Worm (Caenorhabditis elegans) whole organism, L4 larva: Measurements from ENCODE around the gene aldo-2.

Source experiments
- F10B5.3 ChIP-seq: sonication (generic microtip); optimal IDR thresholded peaks from 2 replicates; lab custom pipeline; 2016; ENCODE audit warnings: mild to moderate bottlenecking, missing genetic modification characterization, missing compliant biosample characterization
- F26F4.8 ChIP-seq: fragments of 200-800 bp; sonication (Bioruptor generic); conservative IDR thresholded peaks from 2 replicates; pipeline ENCODE4 v1.3.6; 2022; ENCODE audit warnings: missing genetic modification characterization, missing compliant biosample characterization
- T20F7.1 ChIP-seq: fragments of 200-800 bp; sonication (Bioruptor generic); optimal IDR thresholded peaks from 2 replicates; lab custom pipeline; 2018; ENCODE audit warnings: mild to moderate bottlenecking, missing genetic modification characterization, missing compliant biosample characterization
- Y48G9A.11 ChIP-seq: fragments of 200-800 bp; sonication (Bioruptor generic); IDR thresholded peaks from 2 replicates; pipeline ENCODE4 v1.3.6; 2022; ENCODE audit warnings: missing genetic modification reagents, missing genetic modification characterization, missing compliant biosample characterization
- ZK546.5 ChIP-seq, 2 experiments: sonication (generic microtip); optimal IDR thresholded peaks; 2 replicates each; lab custom pipeline; 2017; ENCODE audit warnings: missing biosample characterization in 2 of 2, missing genetic modification characterization in 2 of 2
- attf-4 ChIP-seq: sonication (generic microtip); optimal IDR thresholded peaks from 3 replicates; lab custom pipeline; 2017; ENCODE audit warnings: missing biosample characterization, missing genetic modification characterization
- ceh-62 ChIP-seq: sonication (generic microtip); optimal IDR thresholded peaks from 2 replicates; lab custom pipeline; 2017; ENCODE audit warnings: missing biosample characterization, missing genetic modification characterization
- ces-1 ChIP-seq: fragments of 150-350 bp; sonication (generic microtip); optimal IDR thresholded peaks from 4 replicates; lab custom pipeline; 2014; ENCODE audit warnings: missing biosample characterization, missing genetic modification reagents, missing genetic modification characterization
- daf-16 ChIP-seq, 3 experiments: sonication (generic microtip); optimal IDR thresholded peaks; 2 replicates each; lab custom pipeline; 2016 to 2017; ENCODE audit warnings: missing genetic modification characterization in 3 of 3, missing genetic modification reagents in 3 of 3, mild to moderate bottlenecking in 2 of 3, missing compliant biosample characterization in 2 of 3, missing biosample characterization in 1 of 3, moderate library complexity in 1 of 3
- dmd-8 ChIP-seq: fragments of 200-800 bp; sonication (Bioruptor generic); IDR thresholded peaks from 2 replicates; pipeline ENCODE4 v1.3.6; 2022; ENCODE audit warnings: missing genetic modification characterization, missing compliant biosample characterization
- dmd-9 ChIP-seq: fragments of 200-800 bp; sonication (Bioruptor generic); IDR thresholded peaks from 2 replicates; pipeline ENCODE4 v1.3.6; 2022; ENCODE audit warnings: missing genetic modification reagents, missing genetic modification characterization, missing compliant biosample characterization
- dpl-1 ChIP-seq: fragments of 150-350 bp; optimal IDR thresholded peaks from 2 replicates; lab custom pipeline; 2014; ENCODE audit warnings: missing biosample characterization, missing genetic modification reagents, missing genetic modification characterization
- duxl-1 ChIP-seq: sonication (generic microtip); optimal IDR thresholded peaks from 2 replicates; lab custom pipeline; 2016; ENCODE audit warnings: mild to moderate bottlenecking, missing genetic modification characterization, moderate library complexity, missing compliant biosample characterization; ENCODE audit not compliant: poor library complexity
- dve-1 ChIP-seq: sonication (generic microtip); optimal IDR thresholded peaks from 2 replicates; lab custom pipeline; 2017; ENCODE audit warnings: antibody characterized with exemption, mild to moderate bottlenecking, missing genetic modification characterization, missing compliant biosample characterization; ENCODE audit not compliant: insufficient read depth
- egl-27 ChIP-seq: sonication (generic microtip); optimal IDR thresholded peaks from 3 replicates; lab custom pipeline; 2017; ENCODE audit warnings: missing biosample characterization, missing genetic modification reagents, missing genetic modification characterization
- egl-43 ChIP-seq: fragments of 200-800 bp; sonication (Bioruptor generic); IDR thresholded peaks from 2 replicates; pipeline ENCODE4 v1.3.6; 2022; ENCODE audit warnings: missing genetic modification reagents, missing genetic modification characterization, missing compliant biosample characterization
- fkh-10 ChIP-seq: fragments of 150-350 bp; optimal IDR thresholded peaks from 2 replicates; lab custom pipeline; 2014; ENCODE audit warnings: missing biosample characterization, missing genetic modification reagents, missing genetic modification characterization
- gei-8 ChIP-seq: fragments of 200-800 bp; sonication (Bioruptor generic); optimal IDR thresholded peaks from 2 replicates; lab custom pipeline; 2018; ENCODE audit warnings: mild to moderate bottlenecking, missing genetic modification characterization, missing compliant biosample characterization
- hif-1 ChIP-seq, 2 experiments: sonication (generic microtip); optimal IDR thresholded peaks; 2 replicates each; lab custom pipeline; 2016 to 2017; ENCODE audit warnings: missing compliant biosample characterization in 2 of 2, missing genetic modification characterization in 2 of 2, missing genetic modification reagents in 2 of 2, missing genotype in 2 of 2, mild to moderate bottlenecking in 1 of 2
- hlh-11 ChIP-seq: fragments of 200-800 bp; sonication (Bioruptor generic); optimal IDR thresholded peaks from 2 replicates; lab custom pipeline; 2018; ENCODE audit warnings: mild to moderate bottlenecking, missing genetic modification characterization, missing compliant biosample characterization
- hlh-30 ChIP-seq: sonication (generic microtip); optimal IDR thresholded peaks from 2 replicates; lab custom pipeline; 2017; ENCODE audit warnings: antibody characterized with exemption, mild to moderate bottlenecking, missing genetic modification characterization, missing compliant biosample characterization; ENCODE audit not compliant: insufficient read depth
- hmg-1.1 ChIP-seq: fragments of 200-800 bp; sonication (Bioruptor generic); IDR thresholded peaks from 2 replicates; pipeline ENCODE4 v1.3.6; 2022; ENCODE audit warnings: missing genetic modification reagents, missing genetic modification characterization, missing compliant biosample characterization
- lin-1 ChIP-seq: fragments of 200-800 bp; sonication (Bioruptor generic); IDR thresholded peaks from 2 replicates; pipeline ENCODE4 v1.3.6; 2022; ENCODE audit warnings: missing genetic modification reagents, missing genetic modification characterization, missing compliant biosample characterization
- lin-13 ChIP-seq: fragments of 150-350 bp; optimal IDR thresholded peaks from 2 replicates; lab custom pipeline; 2014; ENCODE audit warnings: missing biosample characterization, missing genetic modification reagents, missing genetic modification characterization
- lin-38 ChIP-seq: fragments of 200-800 bp; sonication (Bioruptor generic); IDR thresholded peaks from 2 replicates; pipeline ENCODE4 v1.3.6; 2022; ENCODE audit warnings: missing genetic modification reagents, missing genetic modification characterization, missing compliant biosample characterization
- lin-39 ChIP-seq: fragments of 150-350 bp; optimal IDR thresholded peaks from 2 replicates; lab custom pipeline; 2014; ENCODE audit warnings: missing biosample characterization, missing genetic modification reagents, missing genetic modification characterization
- madf-9 ChIP-seq: fragments of 200-800 bp; sonication (Bioruptor generic); conservative IDR thresholded peaks from 2 replicates; pipeline ENCODE4 v1.3.6; 2022; ENCODE audit warnings: missing genetic modification reagents, missing genetic modification characterization, missing compliant biosample characterization
- mdt-29 ChIP-seq: fragments of 200-800 bp; sonication (Bioruptor generic); IDR thresholded peaks from 2 replicates; pipeline ENCODE4 v1.3.6; 2022; ENCODE audit warnings: missing genetic modification reagents, missing genetic modification characterization, missing compliant biosample characterization
- mep-1 ChIP-seq: fragments of 150-350 bp; sonication (generic microtip); optimal IDR thresholded peaks from 3 replicates; lab custom pipeline; 2014; ENCODE audit warnings: missing biosample characterization, missing genetic modification characterization
- mes-2 ChIP-seq: sonication (generic microtip); optimal IDR thresholded peaks from 2 replicates; lab custom pipeline; 2016; ENCODE audit warnings: missing genotype, mild to moderate bottlenecking, missing genetic modification characterization, missing compliant biosample characterization; ENCODE audit not compliant: poor library complexity, severe bottlenecking
- mxl-3 ChIP-seq: fragments of 200-800 bp; sonication (Bioruptor generic); optimal IDR thresholded peaks from 2 replicates; lab custom pipeline; 2018; ENCODE audit warnings: mild to moderate bottlenecking, missing genetic modification characterization, missing compliant biosample characterization
- nhr-102 ChIP-seq: sonication (generic microtip); optimal IDR thresholded peaks from 2 replicates; lab custom pipeline; 2016; ENCODE audit warnings: mild to moderate bottlenecking, missing genetic modification characterization, moderate library complexity, missing compliant biosample characterization
- nhr-48 ChIP-seq: sonication (generic microtip); optimal IDR thresholded peaks from 2 replicates; lab custom pipeline; 2016; ENCODE audit warnings: mild to moderate bottlenecking, missing genetic modification characterization, missing compliant biosample characterization
- pha-4 ChIP-seq, 2 experiments: fragments of 150-350 bp in 1 of 2; fragments of 200-800 bp in 1 of 2; sonication (Bioruptor generic) in 1 of 2; IDR thresholded peaks in 1 of 2; optimal IDR thresholded peaks in 1 of 2; 2 replicates each; pipeline versions ENCODE4 v1.3.6 to Lab custom; 2014 to 2022; ENCODE audit warnings: missing genetic modification characterization in 2 of 2, missing genetic modification reagents in 2 of 2, missing biosample characterization in 1 of 2, missing compliant biosample characterization in 1 of 2
- pqm-1 ChIP-seq: sonication (generic microtip); optimal IDR thresholded peaks from 2 replicates; lab custom pipeline; 2017; ENCODE audit warnings: missing biosample characterization, missing genetic modification characterization
- rbr-2 ChIP-seq: sonication (generic microtip); optimal IDR thresholded peaks from 2 replicates; lab custom pipeline; 2016; ENCODE audit warnings: missing genotype, missing genetic modification characterization, missing compliant biosample characterization
- saeg-2 ChIP-seq: fragments of 200-800 bp; sonication (Bioruptor generic); IDR thresholded peaks from 2 replicates; pipeline ENCODE4 v1.3.6; 2022; ENCODE audit warnings: missing genetic modification reagents, missing genetic modification characterization, missing compliant biosample characterization
- sdz-12 ChIP-seq: fragments of 200-800 bp; sonication (Bioruptor generic); optimal IDR thresholded peaks from 2 replicates; lab custom pipeline; 2018; ENCODE audit warnings: mild to moderate bottlenecking, missing genetic modification characterization, missing compliant biosample characterization
- skn-1 ChIP-seq: fragments of 150-350 bp; optimal IDR thresholded peaks from 2 replicates; lab custom pipeline; 2014; ENCODE audit warnings: missing biosample characterization, missing genetic modification characterization
- snpc-4 ChIP-seq: fragments of 150-350 bp; optimal IDR thresholded peaks from 2 replicates; lab custom pipeline; 2014; ENCODE audit warnings: missing biosample characterization, missing genetic modification characterization
- spr-1 ChIP-seq: sonication (generic microtip); optimal IDR thresholded peaks from 2 replicates; lab custom pipeline; 2016; ENCODE audit warnings: mild to moderate bottlenecking, missing genetic modification characterization, missing compliant biosample characterization
- tra-1 ChIP-seq: fragments of 200-800 bp; sonication (Bioruptor generic); IDR thresholded peaks from 2 replicates; pipeline ENCODE4 v1.3.6; 2022; ENCODE audit warnings: missing genetic modification reagents, missing genetic modification characterization, missing compliant biosample characterization
- unc-130 ChIP-seq: sonication (generic microtip); optimal IDR thresholded peaks from 2 replicates; lab custom pipeline; 2016; ENCODE audit warnings: missing genetic modification reagents, missing genetic modification characterization, missing compliant biosample characterization
- unc-62 ChIP-seq, 3 experiments: fragments of 150-350 bp in 1 of 3; sonication (generic microtip); optimal IDR thresholded peaks in 2 of 3; peaks in 1 of 3; 1 replicate in 1 of 3; 2 replicates in 2 of 3; lab custom pipeline; 2014 to 2017; ENCODE audit warnings: missing biosample characterization in 3 of 3, missing genetic modification characterization in 3 of 3, missing genetic modification reagents in 3 of 3, missing genotype in 1 of 3
- zfp-3 ChIP-seq: fragments of 200-800 bp; sonication (Bioruptor generic); conservative IDR thresholded peaks from 2 replicates; pipeline ENCODE4 v1.3.6; 2022; ENCODE audit warnings: missing genetic modification reagents, missing genetic modification characterization, missing compliant biosample characterization
- ztf-7 ChIP-seq: fragments of 150-350 bp; optimal IDR thresholded peaks from 2 replicates; lab custom pipeline; 2014; ENCODE audit warnings: missing biosample characterization, missing genetic modification characterization

aldo-2 gene

DNA sequence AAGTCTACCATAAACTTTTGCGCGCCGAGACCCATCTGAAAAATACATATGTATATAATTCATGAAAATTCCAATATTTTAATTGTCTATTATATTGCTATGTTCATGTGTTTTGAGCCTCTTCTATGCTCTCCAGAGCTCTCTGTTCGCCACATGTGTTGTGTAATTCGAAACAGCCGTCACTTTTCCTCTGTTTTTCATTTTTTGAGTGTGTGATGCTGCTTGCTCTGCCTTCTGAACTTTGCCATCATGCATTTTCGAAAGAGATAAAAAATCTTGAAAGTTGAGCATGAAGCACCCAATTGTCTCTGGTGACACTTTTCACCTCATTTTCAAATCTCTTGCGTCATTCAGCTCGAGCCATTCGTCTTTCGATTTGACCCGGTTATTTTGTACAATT is 4.1 kb downstream of the aldo-2 start:
- TF ChIP-seq snpc-4 (tag; lab: Kevin White, UChicago) (no peak), pqm-1 (no peak), unc-62 (GFP tag; optimal IDR thresholded peaks at IDR 0.05 in 1 of 2; lab: Kevin White, UChicago) (peak in 1 of 2 experiments; percentile 87), unc-62 (tag; optimal IDR thresholded peaks at IDR 0.05; lab: Kevin White, UChicago) (no peak), mdt-29 (GFP tag; lab: Robert Waterston, UW) (no peak), F26F4.8 (GFP tag; lab: Robert Waterston, UW) (no peak)

- TF ChIP-seq mes-2 (tag; lab: Kevin White, UChicago) (peak; percentile 99), dpl-1 (GFP tag; lab: Kevin White, UChicago) (peak; percentile 98), skn-1 (tag; lab: Kevin White, UChicago) (no peak), dve-1 (peak; percentile 75), spr-1 (tag; lab: Kevin White, UChicago) (no peak), lin-39 (tag; lab: Kevin White, UChicago) (no peak), zfp-3 (GFP tag; lab: Robert Waterston, UW) (no peak; the same call in 1 of the 2 replicates), ZK546.5 (tag; optimal IDR thresholded peaks at IDR 0.05; lab: Kevin White, UChicago) (no peak), rbr-2 (peak; percentile 44), ztf-7 (no peak), dmd-8 (no peak), daf-16 (GFP tag; optimal IDR thresholded peaks at IDR 0.05; lab: Kevin White, UChicago) (no peak), daf-16 (tag; optimal IDR thresholded peaks at IDR 0.05; lab: Kevin White, UChicago) (peak; percentile 18), tra-1 (GFP tag; lab: Robert Waterston, UW) (0 out of 2 replicates have a peak, but pooled peaks have one; percentile 40), saeg-2 (GFP tag; lab: Robert Waterston, UW) (no peak), hmg-1.1 (GFP tag; lab: Robert Waterston, UW) (peak; percentile 58), mxl-3 (GFP tag; lab: Kevin White, UChicago) (no peak), F10B5.3 (tag; lab: Kevin White, UChicago) (no peak), pha-4 (GFP tag; IDR thresholded peaks at IDR 0.05; lab: Robert Waterston, UW) (0 out of 2 replicates have a peak, but pooled peaks have one; percentile 21), pha-4 (tag; optimal IDR thresholded peaks at IDR 0.05; lab: Kevin White, UChicago) (no peak), hlh-11 (peak; percentile 51), unc-62 (GFP tag; optimal IDR thresholded peaks at IDR 0.05 in 1 of 2; lab: Kevin White, UChicago) (no peak), unc-62 (tag; optimal IDR thresholded peaks at IDR 0.05; lab: Kevin White, UChicago) (no peak), unc-130 (GFP tag; lab: Kevin White, UChicago) (peak; percentile 83), madf-9 (peak; percentile 76), gei-8 (GFP tag; lab: Kevin White, UChicago) (no peak), lin-38 (GFP tag; lab: Robert Waterston, UW) (peak; percentile 72), fkh-10 (GFP tag; lab: Kevin White, UChicago) (no peak), snpc-4 (tag; lab: Kevin White, UChicago) (no peak), lin-13 (GFP tag; lab: Kevin White, UChicago) (peak; percentile 26), lin-1 (GFP tag; lab: Robert Waterston, UW) (no peak), egl-43 (GFP tag; lab: Robert Waterston, UW) (no peak), hlh-30 (tag; lab: Kevin White, UChicago) (peak; percentile 53), ces-1 (GFP tag; lab: Kevin White, UChicago) (no peak), duxl-1 (tag; lab: Kevin White, UChicago) (peak; percentile 68), sdz-12 (GFP tag; lab: Kevin White, UChicago) (no peak), dmd-9 (GFP tag; lab: Robert Waterston, UW) (peak; percentile 77; the same call in 1 of the 2 replicates), nhr-102 (peak; percentile 39), hif-1 (tag; optimal IDR thresholded peaks at IDR 0.05; lab: Kevin White, UChicago) (peak in 1 of 2 experiments; percentile 90), nhr-48 (tag; lab: Kevin White, UChicago) (peak; percentile 9), T20F7.1 (peak; percentile 61), Y48G9A.11 (GFP tag; lab: Robert Waterston, UW) (peak; percentile 72), mep-1 (tag; lab: Kevin White, UChicago) (peak; percentile 57), egl-27 (tag; lab: Kevin White, UChicago) (no peak), attf-4 (tag; lab: Kevin White, UChicago) (no peak), ceh-62 (tag; lab: Kevin White, UChicago) (no peak)
Measured at ce11 chrIII:5871760-5872159, 4.7 kb downstream of the aldo-2 start, which contains the start of the genes F01F1.11 and F01F1.3. Gene F01F1.11, minus strand, starts transcription at chrIII:5871877. Gene F01F1.3, plus strand, starts transcription at chrIII:5871938.
